Fruit fly (Drosophila melanogaster) whole organism, embryonic: ENCODE measurements around the gene Sfxn2.
A peak's percentile ranks its signal among the peaks of the same experiment; 100 is the strongest.

Source experiments
- Adf1 ChIP-seq: fragments of 200-800 bp; sonication (Bioruptor generic); IDR thresholded peaks from 2 replicates; pipeline ENCODE4 v1.3.6; 2022; ENCODE audit warnings: missing biosample characterization, missing genetic modification characterization
- Bgb ChIP-seq: fragments of 200-800 bp; sonication (Bioruptor generic); IDR thresholded peaks from 2 replicates; pipeline ENCODE4 v1.3.6; 2022; ENCODE audit warnings: missing biosample characterization, missing genetic modification characterization; ENCODE audit not compliant: partially characterized antibody
- CG11695 ChIP-seq: fragments of 200-800 bp; sonication (Bioruptor generic); IDR thresholded peaks from 3 replicates; pipeline ENCODE4 v1.3.6; 2022; ENCODE audit warnings: missing biosample characterization, missing genetic modification characterization
- CG12104 ChIP-seq: fragments of 200-800 bp; sonication (Bioruptor generic); optimal IDR thresholded peaks from 3 replicates; lab custom pipeline; 2016; ENCODE audit warnings: missing biosample characterization, missing genetic modification characterization
- CG12155 ChIP-seq: fragments of 200-800 bp; sonication (Bioruptor generic); optimal IDR thresholded peaks from 3 replicates; lab custom pipeline; 2016; ENCODE audit warnings: missing biosample characterization, missing genetic modification characterization
- CG13296 ChIP-seq: fragments of 200-800 bp; sonication (Bioruptor generic); optimal IDR thresholded peaks from 3 replicates; lab custom pipeline; 2018; ENCODE audit warnings: missing biosample characterization, mild to moderate bottlenecking, missing genetic modification characterization
- CG14860 ChIP-seq: fragments of 200-800 bp; sonication (Bioruptor generic); IDR thresholded peaks from 3 replicates; pipeline ENCODE4 v1.3.6; 2022; ENCODE audit warnings: missing biosample characterization, missing genetic modification characterization; ENCODE audit not compliant: partially characterized antibody
- CG17328 ChIP-seq: fragments of 200-800 bp; sonication (Bioruptor generic); IDR thresholded peaks from 2 replicates; pipeline ENCODE4 v1.3.6; 2022; ENCODE audit warnings: missing biosample characterization, missing genetic modification characterization
- CG32772 ChIP-seq: fragments of 200-800 bp; sonication (Bioruptor generic); IDR thresholded peaks from 2 replicates; pipeline ENCODE4 v1.3.6; 2022; ENCODE audit warnings: missing biosample characterization, missing genetic modification characterization
- CG3407 ChIP-seq: fragments of 200-800 bp; sonication (Bioruptor generic); optimal IDR thresholded peaks from 2 replicates; lab custom pipeline; 2018; ENCODE audit warnings: missing biosample characterization, mild to moderate bottlenecking, missing genetic modification characterization
- CG34224 ChIP-seq: fragments of 200-800 bp; sonication (Bioruptor generic); IDR thresholded peaks from 3 replicates; pipeline ENCODE4 v1.3.6; 2022; ENCODE audit warnings: missing biosample characterization, missing genetic modification characterization; ENCODE audit not compliant: partially characterized antibody
- CG4424 ChIP-seq: fragments of 200-800 bp; sonication (Bioruptor generic); optimal IDR thresholded peaks from 3 replicates; lab custom pipeline; 2016; ENCODE audit warnings: missing biosample characterization, missing genetic modification characterization
- CG6272 ChIP-seq: fragments of 200-800 bp; sonication (Bioruptor generic); IDR thresholded peaks from 2 replicates; pipeline ENCODE4 v1.3.6; 2022; ENCODE audit warnings: missing biosample characterization, missing genetic modification characterization
- CG6683 ChIP-seq: fragments of 200-800 bp; sonication (Bioruptor generic); optimal IDR thresholded peaks from 2 replicates; lab custom pipeline; 2017; ENCODE audit warnings: missing biosample characterization, mild to moderate bottlenecking, missing genetic modification characterization, missing genetic modification reagents
- CG6813 ChIP-seq: fragments of 200-800 bp; sonication (Bioruptor generic); optimal IDR thresholded peaks from 2 replicates; lab custom pipeline; 2017; ENCODE audit warnings: missing biosample characterization, missing genetic modification characterization, mild to moderate bottlenecking, moderate library complexity, missing genetic modification reagents
- CG7556 ChIP-seq: fragments of 200-800 bp; sonication (Bioruptor generic); optimal IDR thresholded peaks from 2 replicates; lab custom pipeline; 2017; ENCODE audit warnings: missing biosample characterization, mild to moderate bottlenecking, missing genetic modification characterization
- CG8281 ChIP-seq: fragments of 200-800 bp; sonication (Bioruptor generic); optimal IDR thresholded peaks from 2 replicates; lab custom pipeline; 2018; ENCODE audit warnings: missing biosample characterization, mild to moderate bottlenecking, missing genetic modification characterization, moderate library complexity
- CG9215 ChIP-seq: fragments of 200-800 bp; sonication (Bioruptor generic); IDR thresholded peaks from 2 replicates; pipeline ENCODE4 v1.3.6; 2022; ENCODE audit warnings: missing biosample characterization, missing genetic modification characterization
- CG9727 ChIP-seq: fragments of 200-800 bp; sonication (Bioruptor generic); optimal IDR thresholded peaks from 3 replicates; lab custom pipeline; 2017; ENCODE audit warnings: missing biosample characterization, mild to moderate bottlenecking, missing genetic modification characterization
- CHES-1-like ChIP-seq: fragments of 200-800 bp; sonication (Bioruptor generic); optimal IDR thresholded peaks from 2 replicates; lab custom pipeline; 2016; ENCODE audit warnings: missing biosample characterization, missing genetic modification characterization
- CrebB ChIP-seq: fragments of 200-800 bp; sonication (Bioruptor generic); optimal IDR thresholded peaks from 3 replicates; lab custom pipeline; 2018; ENCODE audit warnings: missing biosample characterization, mild to moderate bottlenecking, missing genetic modification characterization
- D ChIP-seq, 2 experiments: fragments of 200-800 bp in 1 of 2; fragments of >200 bp in 1 of 2; sonication (Bioruptor generic) in 1 of 2; optimal IDR thresholded peaks; 2 replicates in 1 of 2; 3 replicates in 1 of 2; lab custom pipeline; 2017; ENCODE audit warnings: mild to moderate bottlenecking in 1 of 2, missing biosample characterization in 1 of 2, missing genetic modification characterization in 1 of 2, missing genetic modification reagents in 1 of 2
- Doc3 ChIP-seq: fragments of 200-800 bp; sonication (Bioruptor generic); IDR thresholded peaks from 3 replicates; pipeline ENCODE4 v1.3.6; 2022; ENCODE audit warnings: missing biosample characterization, missing genetic modification characterization; ENCODE audit not compliant: partially characterized antibody
- Drgx ChIP-seq: fragments of 200-800 bp; sonication (Bioruptor generic); IDR thresholded peaks from 2 replicates; pipeline ENCODE4 v1.3.6; 2022; ENCODE audit warnings: missing biosample characterization, missing genetic modification characterization
- E2f1 ChIP-seq: fragments of 200-800 bp; sonication (Bioruptor generic); IDR thresholded peaks from 2 replicates; pipeline ENCODE4 v1.3.6; 2022; ENCODE audit warnings: missing biosample characterization, missing genetic modification characterization
- Ets65A ChIP-seq: fragments of 200-800 bp; sonication (Bioruptor generic); peaks from one replicate; lab custom pipeline; 2016; ENCODE audit warnings: missing biosample characterization, missing genetic modification characterization
- MBD-R2 ChIP-seq: fragments of 200-800 bp; sonication (Bioruptor generic); IDR thresholded peaks from 2 replicates; pipeline ENCODE4 v1.3.6; 2022; ENCODE audit warnings: missing biosample characterization, missing genetic modification characterization
- Mrtf ChIP-seq: fragments of 200-800 bp; sonication (Bioruptor generic); IDR thresholded peaks from 3 replicates; pipeline ENCODE4 v1.3.6; 2022; ENCODE audit warnings: missing biosample characterization, missing genetic modification characterization
- NK7.1 ChIP-seq: fragments of 200-800 bp; sonication (Bioruptor generic); optimal IDR thresholded peaks from 3 replicates; lab custom pipeline; 2016; ENCODE audit warnings: missing biosample characterization, missing genetic modification characterization
- Oaz ChIP-seq: fragments of 200-800 bp; sonication (Bioruptor generic); IDR thresholded peaks from 2 replicates; pipeline ENCODE4 v1.3.6; 2022; ENCODE audit warnings: missing biosample characterization, missing genetic modification characterization
- PHDP ChIP-seq: fragments of 200-800 bp; sonication (Bioruptor generic); optimal IDR thresholded peaks from 3 replicates; lab custom pipeline; 2018; ENCODE audit warnings: missing biosample characterization, mild to moderate bottlenecking, missing genetic modification characterization, moderate library complexity
- Scr ChIP-seq: fragments of 200-800 bp; sonication (Bioruptor generic); IDR thresholded peaks from 2 replicates; pipeline ENCODE4 v1.3.6; 2022; ENCODE audit warnings: missing biosample characterization, missing genetic modification characterization; ENCODE audit not compliant: partially characterized antibody
- Tbp ChIP-seq: fragments of >200 bp; optimal IDR thresholded peaks from 2 replicates; lab custom pipeline; 2018; ENCODE audit warnings: missing biosample characterization, missing genetic modification characterization
- Trl ChIP-seq, 3 experiments: fragments of >200 bp in 2 of 3; fragments of 200-800 bp in 1 of 3; sonication (Bioruptor generic) in 1 of 3; optimal IDR thresholded peaks; 2 replicates in 1 of 3; 3 replicates in 2 of 3; lab custom pipeline; 2016 to 2017; ENCODE audit warnings: missing biosample characterization in 1 of 3, missing genetic modification characterization in 1 of 3
- abd-A ChIP-seq: fragments of 200-800 bp; sonication (Bioruptor generic); optimal IDR thresholded peaks from 3 replicates; lab custom pipeline; 2019; ENCODE audit warnings: missing biosample characterization, mild to moderate bottlenecking, missing genetic modification characterization, moderate library complexity
- bbx ChIP-seq: fragments of 200-800 bp; sonication (Bioruptor generic); IDR thresholded peaks from 2 replicates; pipeline ENCODE4 v1.3.6; 2022; ENCODE audit warnings: missing biosample characterization, missing genetic modification characterization; ENCODE audit not compliant: partially characterized antibody
- bigmax ChIP-seq: fragments of 200-800 bp; sonication (Bioruptor generic); optimal IDR thresholded peaks from 2 replicates; lab custom pipeline; 2018; ENCODE audit warnings: missing biosample characterization, mild to moderate bottlenecking, missing genetic modification characterization
- br ChIP-seq: fragments of >200 bp; optimal IDR thresholded peaks from 2 replicates; lab custom pipeline; 2017
- jing ChIP-seq: fragments of 200-800 bp; sonication (Bioruptor generic); optimal IDR thresholded peaks from 2 replicates; lab custom pipeline; 2018; ENCODE audit warnings: missing biosample characterization, mild to moderate bottlenecking, missing genetic modification characterization
- lbe ChIP-seq: fragments of 200-800 bp; sonication (Bioruptor generic); optimal IDR thresholded peaks from 2 replicates; lab custom pipeline; 2016; ENCODE audit warnings: missing biosample characterization, mild to moderate bottlenecking, missing genetic modification characterization
- lilli ChIP-seq: fragments of 200-800 bp; sonication (Bioruptor generic); optimal IDR thresholded peaks from 3 replicates; lab custom pipeline; 2016; ENCODE audit warnings: missing biosample characterization, missing genetic modification characterization
- nerfin-1 ChIP-seq: fragments of 200-800 bp; sonication (Bioruptor generic); optimal IDR thresholded peaks from 3 replicates; lab custom pipeline; 2019; ENCODE audit warnings: missing biosample characterization, mild to moderate bottlenecking, missing genetic modification characterization, moderate library complexity
- odd ChIP-seq: fragments of 200-800 bp; sonication (Bioruptor generic); optimal IDR thresholded peaks from 2 replicates; lab custom pipeline; 2017; ENCODE audit warnings: missing biosample characterization, mild to moderate bottlenecking, missing genetic modification characterization
- sc ChIP-seq, 3 experiments: fragments of >200 bp in 2 of 3; fragments of 200-800 bp in 1 of 3; sonication (Bioruptor generic) in 1 of 3; optimal IDR thresholded peaks; 2 replicates in 2 of 3; 3 replicates in 1 of 3; lab custom pipeline; 2017; ENCODE audit warnings: mild to moderate bottlenecking in 1 of 3, missing biosample characterization in 1 of 3, missing genetic modification characterization in 1 of 3, missing genetic modification reagents in 1 of 3
- seq ChIP-seq: fragments of 200-800 bp; sonication (Bioruptor generic); IDR thresholded peaks from 2 replicates; pipeline ENCODE4 v1.3.6; 2022; ENCODE audit warnings: missing biosample characterization, missing genetic modification characterization
- sima ChIP-seq: fragments of 200-800 bp; sonication (Bioruptor generic); optimal IDR thresholded peaks from 2 replicates; lab custom pipeline; 2016; ENCODE audit warnings: missing biosample characterization, missing genetic modification characterization
- sqz ChIP-seq: fragments of 200-800 bp; sonication (Bioruptor generic); optimal IDR thresholded peaks from 3 replicates; lab custom pipeline; 2018; ENCODE audit warnings: missing biosample characterization, mild to moderate bottlenecking, missing genetic modification characterization
- z ChIP-seq: fragments of 200-800 bp; sonication (Bioruptor generic); IDR thresholded peaks from 3 replicates; pipeline ENCODE4 v1.3.6; 2022; ENCODE audit warnings: missing biosample characterization, missing genetic modification characterization
- zen2 ChIP-seq: fragments of 200-800 bp; sonication (Bioruptor generic); IDR thresholded peaks from 3 replicates; pipeline ENCODE4 v1.3.6; 2022; ENCODE audit warnings: missing biosample characterization, missing genetic modification characterization; ENCODE audit not compliant: partially characterized antibody

Gene Sfxn2

DNA sequence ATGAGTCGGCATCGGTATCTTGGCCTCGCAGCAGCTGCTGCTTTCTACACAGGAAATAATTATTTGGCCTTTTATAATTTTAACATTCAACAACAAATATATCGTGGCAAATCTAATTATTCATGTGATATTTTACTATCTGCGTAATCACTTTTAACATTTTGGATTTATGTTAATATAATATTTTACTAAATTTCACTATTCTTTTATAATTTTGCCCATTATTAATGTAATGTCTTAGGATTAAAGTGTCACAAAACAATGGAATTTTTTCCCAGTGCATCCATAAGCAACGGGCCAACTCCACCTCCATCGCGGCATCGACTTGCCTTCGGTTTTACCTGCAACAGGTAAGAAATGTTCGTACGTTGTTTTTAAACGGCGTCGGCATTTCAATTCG, 20.5 kb upstream of the Sfxn2 start (continued):
- TF ChIP-seq bbx (GFP tag; lab: Robert Waterston, UW), result no peak
- TF ChIP-seq CG4424, result peak; percentile 84
- TF ChIP-seq MBD-R2 (GFP tag; lab: Robert Waterston, UW), result no peak
- TF ChIP-seq CG11695 (GFP tag; lab: Robert Waterston, UW), result peak; percentile 84
- TF ChIP-seq D (optimal IDR thresholded peaks at IDR 0.05; lab: Kevin White, UChicago), result no peak
- peak; percentile 91 for TF ChIP-seq D (GFP tag; optimal IDR thresholded peaks at IDR 0.05; lab: Kevin White, UChicago)
- TF ChIP-seq seq (GFP tag; lab: Robert Waterston, UW), result no peak
- TF ChIP-seq NK7.1 (GFP tag; lab: Kevin White, UChicago), result no peak
- 0 out of 2 replicates have a peak, but pooled peaks have one; percentile 15 for TF ChIP-seq Oaz (GFP tag; lab: Robert Waterston, UW)
- TF ChIP-seq Mrtf, result peak; percentile 50; the same call in 2 of the 3 replicates
- peak; percentile 77 for TF ChIP-seq CG6813 (GFP tag; lab: Kevin White, UChicago)
- no peak for TF ChIP-seq Doc3 (GFP tag; lab: Robert Waterston, UW)
- TF ChIP-seq CHES-1-like (GFP tag; lab: Kevin White, UChicago), result no peak
- no peak for TF ChIP-seq bigmax
- TF ChIP-seq CG6272, result peak; percentile 43; the same call in 1 of the 2 replicates
- TF ChIP-seq CG34224 (GFP tag; lab: Robert Waterston, UW), result no peak
- no peak for TF ChIP-seq Tbp (GFP tag; lab: Kevin White, UChicago)
- peak; percentile 87 for TF ChIP-seq nerfin-1
- TF ChIP-seq CG17328, result peak; percentile 76
- peak; percentile 33; the same call in 1 of the 2 replicates for TF ChIP-seq CG9215 (GFP tag; lab: Robert Waterston, UW)
- TF ChIP-seq lilli (GFP tag; lab: Kevin White, UChicago), result peak; percentile 57
- TF ChIP-seq CG6683 (GFP tag; lab: Kevin White, UChicago), result peak; percentile 61
- no peak for TF ChIP-seq sc (optimal IDR thresholded peaks at IDR 0.05; lab: Kevin White, UChicago)
- TF ChIP-seq sc (GFP tag; optimal IDR thresholded peaks at IDR 0.05; lab: Kevin White, UChicago), result peak; percentile 83
- no peak for TF ChIP-seq Trl (optimal IDR thresholded peaks at IDR 0.05; lab: Kevin White, UChicago)
- peak; percentile 9 for TF ChIP-seq Trl (GFP tag; optimal IDR thresholded peaks at IDR 0.05; lab: Kevin White, UChicago)
- TF ChIP-seq zen2 (GFP tag; lab: Robert Waterston, UW), result no peak
- peak; percentile 86 for TF ChIP-seq sqz (GFP tag; lab: Kevin White, UChicago)
- peak; percentile 49 for TF ChIP-seq jing (GFP tag; lab: Kevin White, UChicago)
- peak; percentile 77 for TF ChIP-seq odd
- TF ChIP-seq Scr (GFP tag; lab: Robert Waterston, UW), result no peak
- TF ChIP-seq CG9727 (GFP tag; lab: Kevin White, UChicago), result peak; percentile 94
- TF ChIP-seq CG3407 (GFP tag; lab: Kevin White, UChicago), result peak; percentile 79
- peak; percentile 63 for TF ChIP-seq CG8281 (tag; lab: Kevin White, UChicago)
- TF ChIP-seq lbe (GFP tag; lab: Kevin White, UChicago), result peak; percentile 71
- TF ChIP-seq br, result no peak
- TF ChIP-seq CG12104, result peak; percentile 53
- peak; percentile 53 for TF ChIP-seq Ets65A (GFP tag; lab: Kevin White, UChicago)
- TF ChIP-seq PHDP, result peak; percentile 87
- peak; percentile 90 for TF ChIP-seq CG7556 (GFP tag; lab: Kevin White, UChicago)
- TF ChIP-seq CG12155 (GFP tag; lab: Kevin White, UChicago), result peak; percentile 71
- no peak for TF ChIP-seq CG14860 (GFP tag; lab: Robert Waterston, UW)
- no peak for TF ChIP-seq z (GFP tag; lab: Robert Waterston, UW)
- TF ChIP-seq CG32772 (GFP tag; lab: Robert Waterston, UW), result peak; percentile 66
- no peak for TF ChIP-seq abd-A
- no peak for TF ChIP-seq Adf1
- peak; percentile 58 for TF ChIP-seq E2f1
- peak; percentile 52 for TF ChIP-seq CG13296 (GFP tag; lab: Kevin White, UChicago)
- peak; percentile 53 for TF ChIP-seq CrebB (tag; lab: Kevin White, UChicago)
- no peak for TF ChIP-seq Bgb (GFP tag; lab: Robert Waterston, UW)
- TF ChIP-seq sima, result no peak
- TF ChIP-seq Drgx (GFP tag; lab: Robert Waterston, UW), result peak; percentile 83
